Fruit fly (Drosophila melanogaster) whole organism, wandering third instar larva: ENCODE measurements around the gene Nemp.
A peak's percentile ranks its signal among the peaks of the same experiment; 100 is the strongest.

Experiments used
- Abd-B ChIP-seq: fragments of >200 bp; optimal IDR thresholded peaks from 2 replicates; lab custom pipeline; 2017; ENCODE audit warnings: missing biosample characterization, missing genetic modification characterization
- CG9705 ChIP-seq: fragments of 200-800 bp; sonication (Bioruptor generic); optimal IDR thresholded peaks from 2 replicates; lab custom pipeline; 2018; ENCODE audit warnings: missing biosample characterization, mild to moderate bottlenecking, missing genetic modification characterization
- CrebA ChIP-seq: fragments of 200-800 bp; sonication (Bioruptor generic); optimal IDR thresholded peaks from 2 replicates; lab custom pipeline; 2016; ENCODE audit warnings: missing biosample characterization, mild to moderate bottlenecking, missing genetic modification characterization, borderline replicate concordance
- Dfd ChIP-seq: fragments of >200 bp; optimal IDR thresholded peaks from 2 replicates; lab custom pipeline; 2017; ENCODE audit warnings: missing biosample characterization, missing genetic modification characterization
- HLH106 ChIP-seq: fragments of 200-800 bp; optimal IDR thresholded peaks from 3 replicates; lab custom pipeline; 2019; ENCODE audit warnings: missing biosample characterization, mild to moderate bottlenecking, missing genetic modification characterization, moderate library complexity
- Hr83 ChIP-seq: fragments of 200-300 bp; sonication (Bioruptor generic); optimal IDR thresholded peaks from 2 replicates; lab custom pipeline; 2016; ENCODE audit warnings: missing biosample characterization, mild to moderate bottlenecking, missing genetic modification characterization, moderate library complexity; ENCODE audit not compliant: poor library complexity, severe bottlenecking
- Jra ChIP-seq: sonication (Bioruptor generic); optimal IDR thresholded peaks from 2 replicates; lab custom pipeline; 2016; ENCODE audit warnings: missing biosample characterization, missing genetic modification characterization
- Mio ChIP-seq: sonication (Bioruptor generic); optimal IDR thresholded peaks from 2 replicates; lab custom pipeline; 2016; ENCODE audit warnings: missing biosample characterization, missing genetic modification characterization
- Myc ChIP-seq: fragments of >200 bp; optimal IDR thresholded peaks from 2 replicates; lab custom pipeline; 2017
- N ChIP-seq: fragments of >200 bp; optimal IDR thresholded peaks from 2 replicates; lab custom pipeline; 2018; ENCODE audit warnings: missing biosample characterization, missing external identifiers, missing genetic modification characterization
- Vsx2 ChIP-seq: fragments of 200-300, 225-300 bp; sonication (Bioruptor generic); optimal IDR thresholded peaks from 2 replicates; lab custom pipeline; 2018; ENCODE audit warnings: missing biosample characterization, missing genetic modification characterization; ENCODE audit not compliant: partially characterized antibody
- brk ChIP-seq: fragments of 200-800 bp; sonication (Bioruptor generic); optimal IDR thresholded peaks from 2 replicates; lab custom pipeline; 2016; ENCODE audit warnings: missing biosample characterization, mild to moderate bottlenecking, missing genetic modification characterization
- dl ChIP-seq, 2 experiments: fragments of 175-275, 200-275 bp in 1 of 2; fragments of 200-275 bp in 1 of 2; sonication (Bioruptor generic); optimal IDR thresholded peaks; lab custom pipeline; 2018; ENCODE audit warnings: mild to moderate bottlenecking in 2 of 2, missing biosample characterization in 2 of 2, missing genetic modification characterization in 2 of 2, moderate library complexity in 2 of 2; ENCODE audit not compliant: partially characterized antibody in 2 of 2, insufficient read depth in 1 of 2
- foxo ChIP-seq, 2 experiments: fragments of 200-800 bp; sonication (Bioruptor generic); optimal IDR thresholded peaks; 2 replicates in 1 of 2; 3 replicates in 1 of 2; lab custom pipeline; 2016 to 2017; ENCODE audit warnings: missing biosample characterization in 2 of 2, missing genetic modification characterization in 2 of 2
- fru ChIP-seq: fragments of 200-800 bp; sonication (Bioruptor generic); optimal IDR thresholded peaks from 3 replicates; lab custom pipeline; 2016; ENCODE audit warnings: missing biosample characterization, mild to moderate bottlenecking, missing genetic modification characterization
- h ChIP-seq: fragments of 200-800 bp; sonication (Bioruptor generic); optimal IDR thresholded peaks from 3 replicates; lab custom pipeline; 2016; ENCODE audit warnings: missing biosample characterization, mild to moderate bottlenecking, missing genetic modification characterization
- jim ChIP-seq: fragments of 175-275, 200-325 bp; sonication (Bioruptor generic); optimal IDR thresholded peaks from 2 replicates; lab custom pipeline; 2016; ENCODE audit warnings: missing biosample characterization, mild to moderate bottlenecking, missing genetic modification characterization
- lola ChIP-seq: fragments of >200 bp; optimal IDR thresholded peaks from 2 replicates; lab custom pipeline; 2017; ENCODE audit warnings: missing biosample characterization, missing genetic modification characterization
- sv ChIP-seq: fragments of 200-800 bp; sonication (Bioruptor generic); optimal IDR thresholded peaks from 3 replicates; lab custom pipeline; 2016; ENCODE audit warnings: missing biosample characterization, missing genetic modification characterization
- tai ChIP-seq: sonication (Bioruptor generic); optimal IDR thresholded peaks from 2 replicates; lab custom pipeline; 2016; ENCODE audit warnings: missing biosample characterization, missing genetic modification characterization
- usp ChIP-seq: fragments of >200 bp; optimal IDR thresholded peaks from 2 replicates; lab custom pipeline; 2017; ENCODE audit warnings: missing biosample characterization, missing genetic modification characterization
- woc ChIP-seq: sonication (Bioruptor generic); optimal IDR thresholded peaks from 2 replicates; lab custom pipeline; 2016; ENCODE audit warnings: missing biosample characterization, mild to moderate bottlenecking, missing genetic modification characterization

The Nemp gene

dm6 chrX:16654931-16655409, at the start of gene Nemp, which contains the start of gene r:
Nemp (minus strand) TSS chrX:16655015.
r (plus strand) TSS chrX:16655359.
- TF ChIP-seq HLH106 (tag; lab: Kevin White, UChicago) (no peak), Myc (lab: Kevin White, UChicago) (no peak), fru (GFP tag; lab: Kevin White, UChicago) (peak; percentile 23)

dm6 chrX:16703747-16704146, 48.9 kb upstream of the Nemp start, which contains the start of the genes CG9673 and CG4653:
CG9673 (minus strand) TSS chrX:16703884.
CG4653 (plus strand) TSS chrX:16704081.
- TF ChIP-seq CrebA (GFP tag; lab: Kevin White, UChicago) (peak; percentile 24), Dfd (GFP tag; lab: Kevin White, UChicago) (no peak), dl (GFP tag; optimal IDR thresholded peaks at IDR 0.05; lab: Kevin White, UChicago; ENCODE audit: insufficient read depth in 1 of 2, partially characterized antibody in 2 of 2) (no peak)

DNA sequence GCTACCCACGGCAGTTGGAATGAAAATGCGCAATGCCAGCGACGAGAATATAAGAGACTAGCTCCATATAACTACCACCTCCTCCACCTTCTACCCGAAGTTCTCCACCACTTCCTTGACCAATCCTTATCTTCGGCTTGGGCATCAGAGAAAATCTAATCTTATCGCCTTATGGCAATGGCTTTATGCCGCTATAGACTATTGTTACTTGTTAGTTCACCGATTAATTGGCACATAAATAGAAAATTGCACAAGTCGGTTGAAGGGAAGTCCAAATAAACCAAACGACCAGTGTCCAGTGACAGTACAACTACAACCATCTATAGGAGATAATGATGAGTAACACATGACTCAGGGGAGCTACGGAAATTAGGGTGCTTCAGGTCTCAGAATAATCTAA, 47.1 kb upstream of the Nemp start, which contains the start of gene sphe:
sphe (minus strand) TSS at position 32 of the 400 bp plus-strand sequence.
- TF ChIP-seq Hr83 (GFP tag; lab: Kevin White, UChicago) (no peak), woc (no peak), brk (GFP tag; lab: Kevin White, UChicago) (no peak), Abd-B (GFP tag; lab: Kevin White, UChicago) (no peak)

- TF ChIP-seq CG9705 (GFP tag; lab: Kevin White, UChicago) (no peak), Jra (GFP tag; lab: Kevin White, UChicago) (no peak), tai (GFP tag; lab: Kevin White, UChicago) (no peak), Abd-B (GFP tag; lab: Kevin White, UChicago) (no peak), sv (no peak), jim (GFP tag; lab: Kevin White, UChicago) (no peak), Vsx2 (GFP tag; lab: Kevin White, UChicago) (no peak), Mio (no peak), CrebA (GFP tag; lab: Kevin White, UChicago) (no peak), N (GFP tag; lab: Kevin White, UChicago) (no peak)
Observed at dm6 chrX:16700070-16700469, 45.3 kb upstream of the Nemp start, which contains the start of gene CG9676. CG9676 (minus strand) TSS chrX:16700170.

- TF ChIP-seq Vsx2 (GFP tag; lab: Kevin White, UChicago) (no peak), brk (GFP tag; lab: Kevin White, UChicago) (no peak), tai (GFP tag; lab: Kevin White, UChicago) (no peak), fru (GFP tag; lab: Kevin White, UChicago) (no peak)
Observed at dm6 chrX:16697882-16698571, 43.2 kb upstream of the Nemp start.

dm6 chrX:16696614-16697519, 42.1 kb upstream of the Nemp start:
- TF ChIP-seq woc, result no peak
- TF ChIP-seq foxo (GFP tag; optimal IDR thresholded peaks at IDR 0.05; lab: Kevin White, UChicago), result no peak
- no peak for TF ChIP-seq Jra (GFP tag; lab: Kevin White, UChicago)
- TF ChIP-seq N (GFP tag; lab: Kevin White, UChicago), result no peak
- TF ChIP-seq h (GFP tag; lab: Kevin White, UChicago), result no peak
- TF ChIP-seq dl (GFP tag; optimal IDR thresholded peaks at IDR 0.05; lab: Kevin White, UChicago; ENCODE audit: insufficient read depth in 1 of 2, partially characterized antibody in 2 of 2), result no peak
- TF ChIP-seq usp (GFP tag; lab: Kevin White, UChicago), result no peak
- TF ChIP-seq lola (GFP tag; lab: Kevin White, UChicago), result no peak
- TF ChIP-seq brk (GFP tag; lab: Kevin White, UChicago), result no peak
- no peak for TF ChIP-seq Hr83 (GFP tag; lab: Kevin White, UChicago)
- no peak for TF ChIP-seq fru (GFP tag; lab: Kevin White, UChicago)
